Fruit fly (Drosophila melanogaster) whole organism, prepupa: ENCODE data around the gene CG8135.

Experiments
- Blimp-1 ChIP-seq: fragments of 200-800 bp; sonication (Bioruptor generic); optimal IDR thresholded peaks from 3 replicates; lab custom pipeline; 2017; ENCODE audit warnings: missing biosample characterization, missing genetic modification characterization, mild to moderate bottlenecking, moderate library complexity, missing genetic modification reagents
- CG10669 ChIP-seq: fragments of 200-800 bp; sonication (Bioruptor generic); optimal IDR thresholded peaks from 3 replicates; lab custom pipeline; 2018; ENCODE audit warnings: missing biosample characterization, mild to moderate bottlenecking, missing genetic modification characterization, moderate library complexity
- CG11294 ChIP-seq: fragments of 200-800 bp; sonication (Bioruptor generic); IDR thresholded peaks from 2 replicates; pipeline ENCODE4 v1.3.6; 2022; ENCODE audit warnings: missing biosample characterization, missing genetic modification characterization
- CG11762 ChIP-seq: fragments of 200-800 bp; sonication (Bioruptor generic); optimal IDR thresholded peaks from 3 replicates; lab custom pipeline; 2016; ENCODE audit warnings: missing biosample characterization, missing genetic modification characterization; ENCODE audit not compliant: insufficient read depth
- CG11902 ChIP-seq: fragments of 200-800 bp; sonication (Bioruptor generic); optimal IDR thresholded peaks from 3 replicates; lab custom pipeline; 2016; ENCODE audit warnings: missing biosample characterization, missing genetic modification characterization
- CG15336 ChIP-seq: fragments of 200-800 bp; sonication (Bioruptor generic); IDR thresholded peaks from 2 replicates; pipeline ENCODE4 v1.3.6; 2022; ENCODE audit warnings: missing biosample characterization, missing genetic modification characterization
- CG1621 ChIP-seq: fragments of 200-800 bp; sonication (Bioruptor generic); optimal IDR thresholded peaks from 3 replicates; lab custom pipeline; 2018; ENCODE audit warnings: missing biosample characterization, mild to moderate bottlenecking, missing genetic modification characterization
- CG16779 ChIP-seq: fragments of 200-800 bp; sonication (Bioruptor generic); optimal IDR thresholded peaks from 3 replicates; lab custom pipeline; 2017; ENCODE audit warnings: missing biosample characterization, mild to moderate bottlenecking, missing genetic modification characterization
- CG3032 ChIP-seq: fragments of 200-800 bp; optimal IDR thresholded peaks from 2 replicates; lab custom pipeline; 2019; ENCODE audit warnings: missing biosample characterization, mild to moderate bottlenecking, missing genetic modification characterization, moderate library complexity
- CG31627 ChIP-seq: fragments of 200-800 bp; sonication (Bioruptor generic); optimal IDR thresholded peaks from 3 replicates; lab custom pipeline; 2016; ENCODE audit warnings: missing biosample characterization, missing genetic modification characterization
- CG32006 ChIP-seq: fragments of 200-800 bp; sonication (Bioruptor generic); optimal IDR thresholded peaks from 3 replicates; lab custom pipeline; 2017; ENCODE audit warnings: missing biosample characterization, mild to moderate bottlenecking, missing genetic modification characterization
- CG34406 ChIP-seq: fragments of 200-800 bp; sonication (Bioruptor generic); optimal IDR thresholded peaks from 3 replicates; lab custom pipeline; 2016; ENCODE audit warnings: missing biosample characterization, missing genetic modification characterization
- CG6163 ChIP-seq: fragments of 200-800 bp; sonication (Bioruptor generic); IDR thresholded peaks from 3 replicates; pipeline ENCODE4 v1.3.6; 2022; ENCODE audit warnings: missing biosample characterization, missing genetic modification characterization
- CG6276 ChIP-seq: fragments of 200-800 bp; sonication (Bioruptor generic); optimal IDR thresholded peaks from 2 replicates; lab custom pipeline; 2017; ENCODE audit warnings: missing biosample characterization, mild to moderate bottlenecking, missing genetic modification characterization
- CG6792 ChIP-seq: fragments of 200-800 bp; sonication (Bioruptor generic); optimal IDR thresholded peaks from 3 replicates; lab custom pipeline; 2016; ENCODE audit warnings: missing biosample characterization, missing genetic modification characterization
- CG6808 ChIP-seq: fragments of 200-800 bp; sonication (Bioruptor generic); optimal IDR thresholded peaks from 3 replicates; lab custom pipeline; 2017; ENCODE audit warnings: missing biosample characterization, missing genetic modification characterization, mild to moderate bottlenecking, moderate library complexity, missing genetic modification reagents
- CG6854 ChIP-seq: fragments of 200-800 bp; sonication (Bioruptor generic); optimal IDR thresholded peaks from 2 replicates; lab custom pipeline; 2017; ENCODE audit warnings: missing biosample characterization, mild to moderate bottlenecking, missing genetic modification characterization
- CG7368 ChIP-seq: fragments of 200-800 bp; sonication (Bioruptor generic); optimal IDR thresholded peaks from 3 replicates; lab custom pipeline; 2016; ENCODE audit warnings: missing biosample characterization, missing genetic modification characterization
- CG8119 ChIP-seq: fragments of 200-800 bp; sonication (Bioruptor generic); IDR thresholded peaks from 3 replicates; pipeline ENCODE4 v1.3.6; 2022; ENCODE audit warnings: missing biosample characterization, missing genetic modification characterization
- CG8319 ChIP-seq: fragments of 200-800 bp; sonication (Bioruptor generic); optimal IDR thresholded peaks from 3 replicates; lab custom pipeline; 2016; ENCODE audit warnings: missing biosample characterization, missing genetic modification characterization
- CG8632 ChIP-seq: fragments of 200-800 bp; sonication (Bioruptor generic); optimal IDR thresholded peaks from 3 replicates; lab custom pipeline; 2016; ENCODE audit warnings: missing biosample characterization, missing genetic modification characterization
- Eip75B ChIP-seq: fragments of 200-800 bp; sonication (Bioruptor generic); optimal IDR thresholded peaks from 3 replicates; lab custom pipeline; 2016; ENCODE audit warnings: missing biosample characterization, missing genetic modification characterization
- Eip78C ChIP-seq: fragments of 200-800 bp; sonication (Bioruptor generic); peaks from one replicate; lab custom pipeline; 2016; ENCODE audit warnings: missing biosample characterization, missing genetic modification characterization
- Eip93F ChIP-seq: fragments of 200-800 bp; sonication (Bioruptor generic); optimal IDR thresholded peaks from 2 replicates; lab custom pipeline; 2016; ENCODE audit warnings: missing biosample characterization, mild to moderate bottlenecking, missing genetic modification characterization
- Ets21C ChIP-seq: fragments of 200-800 bp; sonication (Bioruptor generic); optimal IDR thresholded peaks from 3 replicates; lab custom pipeline; 2016; ENCODE audit warnings: missing biosample characterization, missing genetic modification characterization
- Gug ChIP-seq: fragments of 200-800 bp; sonication (Bioruptor generic); IDR thresholded peaks from 2 replicates; pipeline ENCODE4 v1.3.6; 2022; ENCODE audit warnings: missing biosample characterization, missing genetic modification characterization
- Hr38 ChIP-seq: sonication (Bioruptor generic); optimal IDR thresholded peaks from 2 replicates; lab custom pipeline; 2016; ENCODE audit warnings: missing biosample characterization, missing genetic modification characterization
- Hr39 ChIP-seq: fragments of 200-800 bp; sonication (Bioruptor generic); optimal IDR thresholded peaks from 2 replicates; lab custom pipeline; 2016; ENCODE audit warnings: missing biosample characterization, missing genetic modification characterization
- Hr4 ChIP-seq: fragments of 200-800 bp; sonication (Bioruptor generic); optimal IDR thresholded peaks from 3 replicates; lab custom pipeline; 2016; ENCODE audit warnings: missing biosample characterization, missing genetic modification characterization
- Lpt ChIP-seq: fragments of 200-800 bp; sonication (Bioruptor generic); optimal IDR thresholded peaks from 3 replicates; lab custom pipeline; 2016; ENCODE audit warnings: missing biosample characterization, missing genetic modification characterization
- Met ChIP-seq: fragments of 200-800 bp; sonication (Bioruptor generic); optimal IDR thresholded peaks from 3 replicates; lab custom pipeline; 2016; ENCODE audit warnings: missing biosample characterization, missing genetic modification characterization
- OdsH ChIP-seq: fragments of 200-800 bp; sonication (Bioruptor generic); optimal IDR thresholded peaks from 3 replicates; lab custom pipeline; 2016; ENCODE audit warnings: missing biosample characterization, missing genetic modification characterization
- Smox ChIP-seq: fragments of 200-800 bp; sonication (Bioruptor generic); optimal IDR thresholded peaks from 3 replicates; lab custom pipeline; 2016; ENCODE audit warnings: missing biosample characterization, missing genetic modification characterization
- Sox102F ChIP-seq: fragments of 200-800 bp; sonication (Bioruptor generic); optimal IDR thresholded peaks from 2 replicates; lab custom pipeline; 2016; ENCODE audit warnings: missing biosample characterization, mild to moderate bottlenecking, missing genetic modification characterization
- Sox14 ChIP-seq: fragments of 200-800 bp; sonication (Bioruptor generic); optimal IDR thresholded peaks from 3 replicates; lab custom pipeline; 2016; ENCODE audit warnings: missing biosample characterization, missing genetic modification characterization
- Sox15 ChIP-seq: fragments of 200-800 bp; sonication (Bioruptor generic); optimal IDR thresholded peaks from 3 replicates; lab custom pipeline; 2016; ENCODE audit warnings: missing biosample characterization, missing genetic modification characterization
- achi ChIP-seq: fragments of 200-800 bp; sonication (Bioruptor generic); optimal IDR thresholded peaks from 3 replicates; lab custom pipeline; 2016; ENCODE audit warnings: missing biosample characterization, missing genetic modification characterization
- acj6 ChIP-seq: fragments of 200-800 bp; sonication (Bioruptor generic); optimal IDR thresholded peaks from 3 replicates; lab custom pipeline; 2016; ENCODE audit warnings: missing biosample characterization, missing genetic modification characterization
- cyc ChIP-seq: fragments of 200-800 bp; sonication (Bioruptor generic); optimal IDR thresholded peaks from 3 replicates; lab custom pipeline; 2016; ENCODE audit warnings: missing biosample characterization, missing genetic modification characterization
- esn ChIP-seq: fragments of 200-800 bp; sonication (Bioruptor generic); optimal IDR thresholded peaks from 2 replicates; lab custom pipeline; 2016; ENCODE audit warnings: missing biosample characterization, mild to moderate bottlenecking, missing genetic modification characterization, moderate library complexity
- fkh ChIP-seq: fragments of 200-800 bp; sonication (Bioruptor generic); optimal IDR thresholded peaks from 3 replicates; lab custom pipeline; 2017; ENCODE audit warnings: missing biosample characterization, mild to moderate bottlenecking, missing genetic modification characterization, moderate library complexity
- lz ChIP-seq: fragments of 200-800 bp; sonication (Bioruptor generic); optimal IDR thresholded peaks from 3 replicates; lab custom pipeline; 2016; ENCODE audit warnings: missing biosample characterization, missing genetic modification characterization
- net ChIP-seq: fragments of 200-800 bp; sonication (Bioruptor generic); optimal IDR thresholded peaks from 3 replicates; lab custom pipeline; 2016; ENCODE audit warnings: missing biosample characterization, missing genetic modification characterization
- pdm3 ChIP-seq: fragments of 200-800 bp; sonication (Bioruptor generic); optimal IDR thresholded peaks from 3 replicates; lab custom pipeline; 2016; ENCODE audit warnings: missing biosample characterization, missing genetic modification characterization
- salr ChIP-seq, 2 experiments: fragments of 200-800 bp; sonication (Bioruptor generic); optimal IDR thresholded peaks; 3 replicates each; lab custom pipeline; 2016 to 2018; ENCODE audit warnings: missing biosample characterization in 2 of 2, missing genetic modification characterization in 2 of 2, mild to moderate bottlenecking in 1 of 2
- topi ChIP-seq: fragments of 200-800 bp; sonication (Bioruptor generic); optimal IDR thresholded peaks from 3 replicates; lab custom pipeline; 2016; ENCODE audit warnings: missing biosample characterization, missing genetic modification characterization

Gene CG8135

DNA sequence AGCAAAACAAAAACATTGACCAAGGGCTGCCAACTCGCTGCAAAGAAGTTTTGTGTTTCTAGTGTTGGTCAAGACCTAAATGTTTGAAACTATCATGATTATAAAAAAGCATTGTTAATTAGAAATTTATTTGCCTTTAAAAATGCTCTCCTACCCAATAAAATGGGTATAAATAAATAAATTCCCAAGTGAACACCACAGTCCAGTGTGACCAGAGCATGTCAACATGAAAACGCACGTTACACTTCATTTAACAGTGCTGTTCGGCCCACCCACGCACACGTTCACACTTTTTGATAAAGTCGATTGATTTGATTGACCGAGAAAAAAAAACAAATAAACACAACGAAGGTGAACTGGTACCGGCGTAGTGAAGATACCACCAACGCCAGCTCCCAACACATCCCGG is at the start of gene CG8135, which contains the start of the genes CG9356 and BBIP1:
Gene CG8135 (plus strand): TSS at position 282 of the 409 bp plus-strand sequence.
Gene CG9356 (minus strand): TSS at position 166 of the 409 bp plus-strand sequence.
Gene BBIP1 (plus strand): TSS at position 282 of the 409 bp plus-strand sequence.
- no peak for TF ChIP-seq CG6276 (GFP tag; lab: Kevin White, UChicago)
- peak; percentile 82 for TF ChIP-seq cyc
- peak; percentile 74 for TF ChIP-seq acj6 (GFP tag; lab: Kevin White, UChicago)
- TF ChIP-seq CG31627 (GFP tag; lab: Kevin White, UChicago) = peak; percentile 78
- TF ChIP-seq CG8119 (GFP tag; lab: Robert Waterston, UW) = no peak
- TF ChIP-seq Eip93F (GFP tag; lab: Kevin White, UChicago) = no peak
- no peak for TF ChIP-seq CG6792 (GFP tag; lab: Kevin White, UChicago)
- no peak for TF ChIP-seq CG7368 (GFP tag; lab: Kevin White, UChicago)
- TF ChIP-seq CG11762 (GFP tag; lab: Kevin White, UChicago) = peak; percentile 54
- no peak for TF ChIP-seq Hr38 (GFP tag; lab: Kevin White, UChicago)
- no peak for TF ChIP-seq Hr39 (GFP tag; lab: Kevin White, UChicago)
- TF ChIP-seq CG32006 = no peak
- TF ChIP-seq CG6808 = no peak
- TF ChIP-seq Sox15 (GFP tag; lab: Kevin White, UChicago) = peak; percentile 33
- no peak for TF ChIP-seq Sox102F (GFP tag; lab: Kevin White, UChicago)
- peak; percentile 44 for TF ChIP-seq CG3032 (tag; lab: Kevin White, UChicago)
- no peak for TF ChIP-seq achi (GFP tag; lab: Kevin White, UChicago)
- TF ChIP-seq Hr4 (GFP tag; lab: Kevin White, UChicago) = no peak
- peak; percentile 85 for TF ChIP-seq Sox14
- peak; percentile 14 for TF ChIP-seq CG11902 (GFP tag; lab: Kevin White, UChicago)
- TF ChIP-seq CG1621 (tag; lab: Kevin White, UChicago) = no peak
- peak; percentile 43; the same call in 1 of the 2 replicates for TF ChIP-seq CG15336 (GFP tag; lab: Robert Waterston, UW)
- TF ChIP-seq topi (GFP tag; lab: Kevin White, UChicago) = peak; percentile 68
- no peak for TF ChIP-seq CG6854
- TF ChIP-seq fkh (GFP tag; lab: Kevin White, UChicago) = no peak
- TF ChIP-seq Met (GFP tag; lab: Kevin White, UChicago) = no peak
- no peak for TF ChIP-seq Ets21C (GFP tag; lab: Kevin White, UChicago)
- TF ChIP-seq CG6163 (GFP tag; lab: Robert Waterston, UW) = peak; percentile 61; the same call in 2 of the 3 replicates
- 0 out of 2 replicates have a peak, but pooled peaks have one; percentile 17 for TF ChIP-seq CG11294 (GFP tag; lab: Robert Waterston, UW)
- TF ChIP-seq Lpt (GFP tag; lab: Kevin White, UChicago) = peak; percentile 3
- peak; percentile 79 for TF ChIP-seq lz (GFP tag; lab: Kevin White, UChicago)
- TF ChIP-seq pdm3 (GFP tag; lab: Kevin White, UChicago) = no peak
- peak; percentile 28 for TF ChIP-seq CG34406 (GFP tag; lab: Kevin White, UChicago)
- peak; percentile 53 for TF ChIP-seq CG8319 (GFP tag; lab: Kevin White, UChicago)
- no peak for TF ChIP-seq Blimp-1 (GFP tag; lab: Kevin White, UChicago)
- peak; percentile 85 for TF ChIP-seq esn (GFP tag; lab: Kevin White, UChicago)
- TF ChIP-seq Gug (GFP tag; lab: Robert Waterston, UW) = peak; percentile 52
- TF ChIP-seq salr (GFP tag; optimal IDR thresholded peaks at IDR 0.05; lab: Kevin White, UChicago) = no peak
- peak; percentile 91 for TF ChIP-seq Eip78C (GFP tag; lab: Kevin White, UChicago)
- no peak for TF ChIP-seq Smox
- TF ChIP-seq Eip75B (GFP tag; lab: Kevin White, UChicago) = no peak

DNA sequence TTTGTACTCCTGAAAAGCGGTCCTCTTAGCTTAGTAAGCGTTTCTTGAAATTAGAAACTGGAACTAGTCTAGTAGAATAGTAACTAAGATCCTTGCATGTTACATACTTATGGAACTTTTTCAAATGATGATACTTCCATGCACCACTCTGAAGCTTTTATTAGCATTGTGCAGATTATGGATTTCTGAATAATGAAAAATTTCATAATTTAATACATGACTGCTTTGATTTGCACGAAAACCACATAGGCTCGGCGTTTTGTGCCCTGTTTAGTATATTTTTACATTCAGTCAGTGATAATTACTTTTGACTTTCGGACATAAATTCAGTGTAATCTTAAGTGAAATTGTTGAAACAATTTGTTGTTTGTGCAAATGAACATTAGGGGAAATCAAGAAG is 49.0 kb upstream of the CG8135 start, which contains the start of gene CG43675:
Gene CG43675 (plus strand): TSS at position 301 of the 400 bp plus-strand sequence.
- no peak for TF ChIP-seq CG10669 (GFP tag; lab: Kevin White, UChicago)
- no peak for TF ChIP-seq OdsH (GFP tag; lab: Kevin White, UChicago)
- TF ChIP-seq net = no peak
- TF ChIP-seq lz (GFP tag; lab: Kevin White, UChicago) = no peak
- TF ChIP-seq CG31627 (GFP tag; lab: Kevin White, UChicago) = no peak
- TF ChIP-seq CG8632 = no peak
- no peak for TF ChIP-seq CG16779
- TF ChIP-seq CG34406 (GFP tag; lab: Kevin White, UChicago) = no peak
- TF ChIP-seq, all 60 proteins: peak for 0
